Fruit fly (Drosophila melanogaster): Measurements from ENCODE around the gene Gbeta5.

Gbeta5 gene

dm6 chrX:8193017-8193556 lies 41.0 kb upstream of the Gbeta5 start:
- no peak for TF ChIP-seq danr (GFP tag; IDR thresholded peaks at IDR 0.05)
- TF ChIP-seq B-H1 (GFP tag; IDR thresholded peaks at IDR 0.05), result no peak
- no peak for TF ChIP-seq gem (tag; optimal IDR thresholded peaks at IDR 0.05)
- no peak for TF ChIP-seq inv (GFP tag; IDR thresholded peaks at IDR 0.05; ENCODE audit: partially characterized antibody)
- TF ChIP-seq sob (GFP tag; IDR thresholded peaks at IDR 0.05), result no peak; the same call in 1 of the 2 replicates
- TF ChIP-seq CG15514 (GFP tag; optimal IDR thresholded peaks at IDR 0.05), result peak; percentile 52
- no peak for TF ChIP-seq insv (GFP tag; optimal IDR thresholded peaks at IDR 0.05)
- no peak for TF ChIP-seq PHDP (tag; optimal IDR thresholded peaks at IDR 0.05)
- TF ChIP-seq sim (GFP tag; IDR thresholded peaks at IDR 0.05), result no peak
- no peak for TF ChIP-seq Optix (GFP tag; IDR thresholded peaks at IDR 0.05)
- no peak for TF ChIP-seq Hey (tag; optimal IDR thresholded peaks at IDR 0.05)
- 0 out of 2 replicates have a peak, but pooled peaks have one; percentile 29 for TF ChIP-seq CG32772 (GFP tag; IDR thresholded peaks at IDR 0.05)
- TF ChIP-seq CG16815 (GFP tag; optimal IDR thresholded peaks at IDR 0.05), result no peak
- TF ChIP-seq CG6689 (GFP tag; IDR thresholded peaks at IDR 0.05), result no peak
- no peak for TF ChIP-seq chn (GFP tag; optimal IDR thresholded peaks at IDR 0.05)
- TF ChIP-seq nerfin-1 (tag; optimal IDR thresholded peaks at IDR 0.05), result no peak
- TF ChIP-seq CG1603 (tag; optimal IDR thresholded peaks at IDR 0.05), result no peak
- no peak for TF ChIP-seq Hr78 (GFP tag; optimal IDR thresholded peaks at IDR 0.05)
- 0 out of 2 replicates have a peak, but pooled peaks have one; percentile 30 for TF ChIP-seq CG32532 (GFP tag; IDR thresholded peaks at IDR 0.05)
- no peak for TF ChIP-seq CG2712 (tag; optimal IDR thresholded peaks at IDR 0.05)
- TF ChIP-seq CG8281 (tag; optimal IDR thresholded peaks at IDR 0.05), result no peak
- TF ChIP-seq Xrp1 (GFP tag; IDR thresholded peaks at IDR 0.05), result no peak
- no peak for TF ChIP-seq ssp (GFP tag; IDR thresholded peaks at IDR 0.05)
- no peak for TF ChIP-seq CG30403 (GFP tag; optimal IDR thresholded peaks at IDR 0.05)
- no peak for TF ChIP-seq bowl (GFP tag; IDR thresholded peaks at IDR 0.05)
- peak; percentile 45; the same call in 1 of the 2 replicates for TF ChIP-seq rib (GFP tag; IDR thresholded peaks at IDR 0.05)
- TF ChIP-seq unpg (GFP tag; optimal IDR thresholded peaks at IDR 0.05), result no peak
- no peak for TF ChIP-seq Dfd (GFP tag; optimal IDR thresholded peaks at IDR 0.05)
- no peak for TF ChIP-seq CG3726 (GFP tag; IDR thresholded peaks at IDR 0.05)
- TF ChIP-seq bigmax (GFP tag; optimal IDR thresholded peaks at IDR 0.05), result no peak
- TF ChIP-seq CG13123 (GFP tag; optimal IDR thresholded peaks at IDR 0.05), result no peak
- TF ChIP-seq ewg (GFP tag; optimal IDR thresholded peaks at IDR 0.05), result no peak
- TF ChIP-seq C15 (GFP tag; IDR thresholded peaks at IDR 0.05), result no peak
- no peak for TF ChIP-seq NC2α (GFP tag; optimal IDR thresholded peaks at IDR 0.05)
- TF ChIP-seq CG10267 (tag; optimal IDR thresholded peaks at IDR 0.05), result no peak
- TF ChIP-seq CG7928 (GFP tag; optimal IDR thresholded peaks at IDR 0.05), result no peak
- no peak for TF ChIP-seq CG12391 (tag; optimal IDR thresholded peaks at IDR 0.05)
- TF ChIP-seq CG13894 (tag; optimal IDR thresholded peaks at IDR 0.05), result no peak
- no peak for TF ChIP-seq CG7839 (tag; optimal IDR thresholded peaks at IDR 0.05)
- TF ChIP-seq CG11247 (GFP tag; IDR thresholded peaks at IDR 0.05), result no peak
- TF ChIP-seq CG1529 (GFP tag; optimal IDR thresholded peaks at IDR 0.05), result no peak
- TF ChIP-seq CG9817 (tag; optimal IDR thresholded peaks at IDR 0.05), result no peak
- TF ChIP-seq ind (GFP tag; optimal IDR thresholded peaks at IDR 0.05), result no peak
- TF ChIP-seq grau (tag; optimal IDR thresholded peaks at IDR 0.05), result no peak
- no peak for TF ChIP-seq az2 (GFP tag; optimal IDR thresholded peaks at IDR 0.05)
- no peak for TF ChIP-seq CG18619 (GFP tag; optimal IDR thresholded peaks at IDR 0.05)
- no peak for TF ChIP-seq ap (GFP tag; IDR thresholded peaks at IDR 0.05)
- peak; percentile 67 for TF ChIP-seq CG4360 (GFP tag; IDR thresholded peaks at IDR 0.05)
- TF ChIP-seq pb (GFP tag; optimal IDR thresholded peaks at IDR 0.05), result no peak
- no peak for TF ChIP-seq wor (GFP tag; IDR thresholded peaks at IDR 0.05)
- no peak for TF ChIP-seq hb (GFP tag; IDR thresholded peaks at IDR 0.05; ENCODE audit: partially characterized antibody)

All from whole organism, embryonic.